Worm (Caenorhabditis elegans): ENCODE data around the gene acl-4.

- TF ChIP-seq pat-9 (tag; optimal IDR thresholded peaks at IDR 0.05) (no peak), C08G9.2 (tag; optimal IDR thresholded peaks at IDR 0.05) (no peak), zip-5 (tag; optimal IDR thresholded peaks at IDR 0.05) (no peak)
Measured at ce11 chrX:2041448-2042138, 28.7 kb downstream of the acl-4 start.

All from whole organism, late embryonic.